Fruit fly (Drosophila melanogaster): ENCODE data around the gene Usp32.
A peak's percentile ranks its signal among the peaks of the same experiment; 100 is the strongest.

The Usp32 gene

DNA sequence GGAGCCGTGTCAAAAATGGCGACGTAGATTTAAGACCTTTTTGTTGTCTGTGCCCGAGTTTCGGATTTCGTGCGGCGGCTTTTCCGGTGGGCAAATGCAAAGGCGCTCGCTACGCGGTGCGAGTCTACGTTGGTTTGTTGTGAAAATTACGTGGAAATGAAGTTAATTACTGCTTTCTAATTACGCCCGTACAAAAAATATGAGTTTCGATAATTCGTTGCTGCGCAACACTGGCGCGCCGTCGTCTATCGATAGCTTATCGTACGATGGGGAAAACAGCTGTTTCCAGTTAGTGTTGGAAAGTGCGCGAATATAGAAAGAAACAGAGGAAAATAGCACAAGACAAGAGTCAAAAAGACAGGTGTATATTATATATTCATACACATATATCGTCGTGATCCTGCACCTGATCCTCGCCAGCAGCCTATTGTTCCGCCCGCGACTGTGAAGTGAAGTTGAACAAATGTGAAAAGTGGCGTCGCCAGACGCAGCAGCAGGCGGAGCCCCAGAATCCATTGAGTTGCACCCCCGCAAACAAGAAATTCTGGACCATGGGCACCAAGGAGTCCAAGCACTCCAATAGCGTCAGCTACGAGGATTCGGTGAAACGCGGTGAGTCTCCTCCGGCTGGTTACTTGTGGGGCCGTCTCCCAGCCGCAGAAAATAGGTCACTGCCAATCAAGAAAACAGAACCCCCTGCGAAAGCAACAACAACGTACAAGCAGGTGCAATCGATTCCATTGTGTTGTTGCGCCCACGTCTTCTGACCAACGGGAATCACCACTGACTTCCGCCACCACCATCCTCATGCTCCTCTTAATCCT is at the start of gene Usp32, which contains the start of gene Rab8:
Gene Usp32 (plus strand): TSS at position 297 of the 824 bp plus-strand sequence.
Gene Rab8 (minus strand): TSS at position 236 of the 824 bp plus-strand sequence.
- peak; percentile 56 for TF ChIP-seq CG12769 (tag; optimal IDR thresholded peaks at IDR 0.05)
- TF ChIP-seq ham (GFP tag; IDR thresholded peaks at IDR 0.05), result no peak
- peak; percentile 39 for TF ChIP-seq BtbVII (GFP tag; optimal IDR thresholded peaks at IDR 0.05)
- TF ChIP-seq MBD-R2 (GFP tag; IDR thresholded peaks at IDR 0.05), result peak; percentile 97
- peak; percentile 21 for TF ChIP-seq CG31365 (tag; optimal IDR thresholded peaks at IDR 0.05)
- TF ChIP-seq ato (GFP tag; IDR thresholded peaks at IDR 0.05; ENCODE audit: partially characterized antibody), result peak; percentile 82
- no peak for TF ChIP-seq hkb (optimal IDR thresholded peaks at IDR 0.05)
- no peak for TF ChIP-seq hkb (GFP tag; IDR thresholded peaks at IDR 0.05)
- TF ChIP-seq CG17361 (GFP tag; IDR thresholded peaks at IDR 0.05), result no peak; the same call in 1 of the 3 replicates
- TF ChIP-seq ab (GFP tag; optimal IDR thresholded peaks at IDR 0.05), result no peak
- peak; percentile 41 for TF ChIP-seq unpg (GFP tag; optimal IDR thresholded peaks at IDR 0.05)
- TF ChIP-seq Atf6 (GFP tag; IDR thresholded peaks at IDR 0.05), result 0 out of 2 replicates have a peak, but pooled peaks have one; percentile 37
- TF ChIP-seq gcm (GFP tag; optimal IDR thresholded peaks at IDR 0.05), result peak; percentile 73
- TF ChIP-seq Chrac-16 (GFP tag; optimal IDR thresholded peaks at IDR 0.05), result peak; percentile 33
- TF ChIP-seq CG32772 (GFP tag; IDR thresholded peaks at IDR 0.05), result no peak
- no peak for TF ChIP-seq stc (GFP tag; IDR thresholded peaks at IDR 0.05)
- no peak for TF ChIP-seq so (GFP tag; IDR thresholded peaks at IDR 0.05)
- TF ChIP-seq CG10274 (GFP tag; optimal IDR thresholded peaks at IDR 0.05), result no peak
- TF ChIP-seq Hsf (GFP tag; optimal IDR thresholded peaks at IDR 0.05), result peak; percentile 52
- peak; percentile 83 for TF ChIP-seq Sin3A (optimal IDR thresholded peaks at IDR 0.05)
- peak; percentile 84 for TF ChIP-seq trem (tag; optimal IDR thresholded peaks at IDR 0.05)
- no peak for TF ChIP-seq tgo (GFP tag; IDR thresholded peaks at IDR 0.05)
- TF ChIP-seq mirr (GFP tag; optimal IDR thresholded peaks at IDR 0.05), result peak; percentile 49
- no peak; the same call in 1 of the 2 replicates for TF ChIP-seq gt (GFP tag; IDR thresholded peaks at IDR 0.05)
- TF ChIP-seq Hand (GFP tag; optimal IDR thresholded peaks at IDR 0.05), result peak; percentile 27
- TF ChIP-seq CG10979 (tag; optimal IDR thresholded peaks at IDR 0.05), result peak; percentile 40
- peak; percentile 66; the same call in 2 of the 3 replicates for TF ChIP-seq ken (GFP tag; IDR thresholded peaks at IDR 0.05)
- peak; percentile 58 for TF ChIP-seq CG4854 (GFP tag; optimal IDR thresholded peaks at IDR 0.05)
- TF ChIP-seq CG15696 (tag; optimal IDR thresholded peaks at IDR 0.05), result peak; percentile 9
- TF ChIP-seq CG42726 (GFP tag; IDR thresholded peaks at IDR 0.05; ENCODE audit: partially characterized antibody), result peak; percentile 93
- TF ChIP-seq lbe (GFP tag; optimal IDR thresholded peaks at IDR 0.05), result peak; percentile 77
- TF ChIP-seq H2.0 (GFP tag; IDR thresholded peaks at IDR 0.05), result peak; percentile 39; the same call in 1 of the 2 replicates
- TF ChIP-seq CG14860 (GFP tag; IDR thresholded peaks at IDR 0.05; ENCODE audit: partially characterized antibody), result peak; percentile 78
- TF ChIP-seq H15 (GFP tag; IDR thresholded peaks at IDR 0.05), result no peak
- TF ChIP-seq Xrp1 (GFP tag; IDR thresholded peaks at IDR 0.05), result peak; percentile 60
- TF ChIP-seq D19B (GFP tag; optimal IDR thresholded peaks at IDR 0.05), result no peak
- no peak for TF ChIP-seq CG11247 (GFP tag; IDR thresholded peaks at IDR 0.05)
- peak; percentile 25 for TF ChIP-seq Atf3 (GFP tag; optimal IDR thresholded peaks at IDR 0.05)
- TF ChIP-seq fd96Cb (tag; optimal IDR thresholded peaks at IDR 0.05), result no peak
- peak; percentile 48 for TF ChIP-seq CrebB (tag; optimal IDR thresholded peaks at IDR 0.05)
- TF ChIP-seq TFAM (GFP tag; optimal IDR thresholded peaks at IDR 0.05), result no peak
- TF ChIP-seq onecut (GFP tag; IDR thresholded peaks at IDR 0.05), result peak; percentile 65
- no peak for TF ChIP-seq CG10321 (GFP tag; IDR thresholded peaks at IDR 0.05)
- peak; percentile 40 for TF ChIP-seq CG13775 (GFP tag; optimal IDR thresholded peaks at IDR 0.05)
- TF ChIP-seq CG13894 (tag; optimal IDR thresholded peaks at IDR 0.05), result no peak
- TF ChIP-seq wdn (GFP tag; IDR thresholded peaks at IDR 0.05), result no peak
- TF ChIP-seq YL-1 (GFP tag; optimal IDR thresholded peaks at IDR 0.05), result peak; percentile 97
- TF ChIP-seq Nf-YA (GFP tag; IDR thresholded peaks at IDR 0.05), result no peak
- TF ChIP-seq al (GFP tag; IDR thresholded peaks at IDR 0.05), result peak; percentile 33; the same call in 1 of the 2 replicates
- no peak for TF ChIP-seq cad (GFP tag; optimal IDR thresholded peaks at IDR 0.05)

All from whole organism, embryonic.